Worm (Caenorhabditis elegans) whole organism, L4/young adult: ENCODE data around the gene ZC239.6.
"Not testable (repeated sequence)": the region's sequence is repeated elsewhere in the genome, so short reads cannot be mapped to it uniquely, and the experiment has no call there.

Source experiments
- W03F9.2 ChIP-seq: fragments of 150-350 bp; optimal IDR thresholded peaks from 2 replicates; lab custom pipeline; 2014; ENCODE audit warnings: missing biosample characterization, missing genetic modification characterization
- dao-5 ChIP-seq: sonication (generic microtip); optimal IDR thresholded peaks from 2 replicates; lab custom pipeline; 2016; ENCODE audit warnings: missing genotype, missing genetic modification characterization, moderate library complexity, missing compliant biosample characterization
- him-1 ChIP-seq: sonication (generic microtip); optimal IDR thresholded peaks from 2 replicates; lab custom pipeline; 2016; ENCODE audit warnings: missing genotype, missing genetic modification reagents, missing genetic modification characterization, missing compliant biosample characterization

ZC239.6 gene

ce11 chrII:3206423-3206989 is 2.9 kb upstream of the ZC239.6 start, which contains the start of the genes ZC239.20 and ZC239.21:
ZC239.20 (minus strand) TSS chrII:3206523.
ZC239.21 (plus strand) TSS chrII:3206939.
- TF ChIP-seq dao-5 (tag; lab: Kevin White, UChicago) (no peak), him-1 (tag; lab: Kevin White, UChicago) (no peak), W03F9.2 (tag; lab: Kevin White, UChicago) (no peak)

- TF ChIP-seq dao-5 (tag; lab: Kevin White, UChicago) (no peak), W03F9.2 (tag; lab: Kevin White, UChicago) (no peak), him-1 (tag; lab: Kevin White, UChicago) (no peak)
Measured at ce11 chrII:3208679-3209078, 752 bp upstream of the ZC239.6 start, which contains the start of gene sdz-35. sdz-35 (minus strand) TSS chrII:3208779.

ce11 chrII:3210365-3210764 is 934 bp downstream of the ZC239.6 start, which contains the start of gene ZC239.5:
ZC239.5 (plus strand) TSS chrII:3210665.
- no peak for TF ChIP-seq dao-5 (tag; lab: Kevin White, UChicago)
- TF ChIP-seq W03F9.2 (tag; lab: Kevin White, UChicago): no peak
- no peak for TF ChIP-seq him-1 (tag; lab: Kevin White, UChicago)

ce11 chrII:3213898-3214297 is 4.5 kb downstream of the ZC239.6 start, which contains the start of gene ZC239.4:
ZC239.4 (plus strand) TSS chrII:3214198.
- TF ChIP-seq W03F9.2 (tag; lab: Kevin White, UChicago): no peak
- no peak for TF ChIP-seq him-1 (tag; lab: Kevin White, UChicago)
- TF ChIP-seq dao-5 (tag; lab: Kevin White, UChicago): no peak

ce11 chrII:3215762-3216161 is 6.3 kb downstream of the ZC239.6 start, which contains the start of gene ZC239.3:
ZC239.3 (plus strand) TSS chrII:3216062.
- TF ChIP-seq him-1, dao-5, W03F9.2 (tag; lab: Kevin White, UChicago): not testable (repeated sequence)

- TF ChIP-seq W03F9.2 (tag; lab: Kevin White, UChicago) (no peak), him-1 (tag; lab: Kevin White, UChicago) (no peak), dao-5 (tag; lab: Kevin White, UChicago) (no peak)
Measured at ce11 chrII:3220723-3221122, 11.3 kb downstream of the ZC239.6 start, which contains the start of gene ZC239.22. ZC239.22 (minus strand) TSS chrII:3220823.

- TF ChIP-seq W03F9.2 (tag; lab: Kevin White, UChicago) (no peak), dao-5 (tag; lab: Kevin White, UChicago) (no peak), him-1 (tag; lab: Kevin White, UChicago) (no peak)
Measured at ce11 chrII:3221730-3222129, 12.3 kb downstream of the ZC239.6 start, which contains the start of gene ZC239.14. ZC239.14 (minus strand) TSS chrII:3222034.

- TF ChIP-seq W03F9.2 (tag; lab: Kevin White, UChicago): no peak
- TF ChIP-seq dao-5 (tag; lab: Kevin White, UChicago): no peak
- TF ChIP-seq him-1 (tag; lab: Kevin White, UChicago): no peak
Measured at ce11 chrII:3222686-3223085, 13.3 kb downstream of the ZC239.6 start, which contains the start of gene ZC239.13. ZC239.13 (minus strand) TSS chrII:3222839.

- TF ChIP-seq him-1 (tag; lab: Kevin White, UChicago) (no peak), dao-5 (tag; lab: Kevin White, UChicago) (no peak)
Measured at ce11 chrII:3224631-3225030, 15.2 kb downstream of the ZC239.6 start, which contains the start of gene ZC239.15. ZC239.15 (minus strand) TSS chrII:3224731.

ce11 chrII:3225200-3225599 is 15.8 kb downstream of the ZC239.6 start, which contains the start of gene ZC239.16:
ZC239.16 (minus strand) TSS chrII:3225319.
- TF ChIP-seq him-1 (tag; lab: Kevin White, UChicago) (no peak), dao-5 (tag; lab: Kevin White, UChicago) (no peak), W03F9.2 (tag; lab: Kevin White, UChicago) (no peak)

ce11 chrII:3225780-3226179 is 16.3 kb downstream of the ZC239.6 start, which contains the start of gene ZC239.17:
ZC239.17 (minus strand) TSS chrII:3225880.
- TF ChIP-seq him-1 (tag; lab: Kevin White, UChicago) (no peak), dao-5 (tag; lab: Kevin White, UChicago) (no peak)

ce11 chrII:3230422-3230821 is 21.0 kb downstream of the ZC239.6 start, which contains the start of gene srh-297:
srh-297 (minus strand) TSS chrII:3230522.
- TF ChIP-seq him-1 (tag; lab: Kevin White, UChicago): no peak
- TF ChIP-seq W03F9.2 (tag; lab: Kevin White, UChicago): no peak
- TF ChIP-seq dao-5 (tag; lab: Kevin White, UChicago): no peak

- no peak for TF ChIP-seq W03F9.2 (tag; lab: Kevin White, UChicago)
- no peak for TF ChIP-seq dao-5 (tag; lab: Kevin White, UChicago)
- no peak for TF ChIP-seq him-1 (tag; lab: Kevin White, UChicago)
Measured at ce11 chrII:3234725-3235124, 25.3 kb downstream of the ZC239.6 start, which contains the start of gene C17F4.8. C17F4.8 (minus strand) TSS chrII:3234825.
